Worm (Caenorhabditis elegans) whole organism, late embryonic: ENCODE results near the gene phy-3.

Experiments used
- C08G9.2 ChIP-seq: sonication (generic microtip); optimal IDR thresholded peaks from 2 replicates; lab custom pipeline; 2016; ENCODE audit warnings: mild to moderate bottlenecking, missing genetic modification characterization, moderate library complexity, missing compliant biosample characterization
- C38D4.7 ChIP-seq: fragments of 200-800 bp; sonication (Bioruptor generic); optimal IDR thresholded peaks from 2 replicates; lab custom pipeline; 2018; ENCODE audit warnings: mild to moderate bottlenecking, missing genetic modification characterization, moderate library complexity, missing compliant biosample characterization
- F13H6.1 ChIP-seq: sonication (generic microtip); optimal IDR thresholded peaks from 2 replicates; lab custom pipeline; 2016; ENCODE audit warnings: missing genetic modification characterization, missing compliant biosample characterization
- K09A11.1 ChIP-seq: sonication (generic microtip); optimal IDR thresholded peaks from 2 replicates; lab custom pipeline; 2017; ENCODE audit warnings: antibody characterized with exemption, mild to moderate bottlenecking, missing genetic modification characterization, missing compliant biosample characterization; ENCODE audit not compliant: insufficient read depth
- T23F11.4 ChIP-seq: fragments of 200-800 bp; sonication (Bioruptor generic); optimal IDR thresholded peaks from 2 replicates; lab custom pipeline; 2018; ENCODE audit warnings: mild to moderate bottlenecking, missing genetic modification characterization, missing compliant biosample characterization
- Y22D7AL.16 ChIP-seq: sonication (generic microtip); optimal IDR thresholded peaks from 2 replicates; lab custom pipeline; 2016; ENCODE audit warnings: missing genetic modification characterization, missing compliant biosample characterization
- ahr-1 ChIP-seq: sonication (generic microtip); optimal IDR thresholded peaks from 2 replicates; lab custom pipeline; 2016; ENCODE audit warnings: missing genetic modification characterization, missing compliant biosample characterization
- ama-1 ChIP-seq: fragments of 150-350 bp; optimal IDR thresholded peaks from 2 replicates; lab custom pipeline; 2014
- ceh-19 ChIP-seq: fragments of 200-800 bp; sonication (Bioruptor generic); optimal IDR thresholded peaks from 2 replicates; lab custom pipeline; 2018; ENCODE audit warnings: mild to moderate bottlenecking, missing genetic modification characterization, missing compliant biosample characterization
- ceh-30 ChIP-seq: fragments of 150-350 bp; optimal IDR thresholded peaks from 2 replicates; lab custom pipeline; 2014; ENCODE audit warnings: missing biosample characterization, missing genetic modification characterization
- ceh-31 ChIP-seq: sonication (generic microtip); optimal IDR thresholded peaks from 2 replicates; lab custom pipeline; 2016; ENCODE audit warnings: missing genetic modification characterization, missing compliant biosample characterization
- ceh-45 ChIP-seq: fragments of 200-800 bp; sonication (Bioruptor generic); IDR thresholded peaks from 2 replicates; pipeline ENCODE4 v1.3.6; 2022; ENCODE audit warnings: missing genetic modification reagents, missing genetic modification characterization, missing compliant biosample characterization
- ceh-6 ChIP-seq: fragments of 200-800 bp; sonication (Bioruptor generic); optimal IDR thresholded peaks from 2 replicates; lab custom pipeline; 2018; ENCODE audit warnings: mild to moderate bottlenecking, missing genetic modification characterization, missing compliant biosample characterization
- dve-1 ChIP-seq: sonication (generic microtip); optimal IDR thresholded peaks from 2 replicates; lab custom pipeline; 2017; ENCODE audit warnings: antibody characterized with exemption, mild to moderate bottlenecking, missing genetic modification characterization, missing compliant biosample characterization
- elt-2 ChIP-seq: sonication (generic microtip); optimal IDR thresholded peaks from 2 replicates; lab custom pipeline; 2016; ENCODE audit warnings: missing genetic modification reagents, missing genetic modification characterization, missing compliant biosample characterization
- ets-4 ChIP-seq: sonication (generic microtip); optimal IDR thresholded peaks from 2 replicates; lab custom pipeline; 2016; ENCODE audit warnings: missing genetic modification characterization, missing compliant biosample characterization
- eyg-1 ChIP-seq: sonication (generic microtip); optimal IDR thresholded peaks from 2 replicates; lab custom pipeline; 2016; ENCODE audit warnings: missing genotype, missing genetic modification characterization, missing compliant biosample characterization
- fkh-6 ChIP-seq: sonication (generic microtip); optimal IDR thresholded peaks from 2 replicates; lab custom pipeline; 2016; ENCODE audit warnings: missing genetic modification characterization, missing compliant biosample characterization
- gmeb-2 ChIP-seq: sonication (generic microtip); optimal IDR thresholded peaks from 2 replicates; lab custom pipeline; 2016; ENCODE audit warnings: missing genetic modification characterization, inconsistent platforms, missing compliant biosample characterization
- hlh-13 ChIP-seq: fragments of 200-800 bp; sonication (Bioruptor generic); optimal IDR thresholded peaks from 2 replicates; lab custom pipeline; 2018; ENCODE audit warnings: mild to moderate bottlenecking, missing genetic modification characterization, missing compliant biosample characterization
- hlh-15 ChIP-seq: sonication (generic microtip); optimal IDR thresholded peaks from 2 replicates; lab custom pipeline; 2016; ENCODE audit warnings: missing genetic modification characterization, missing compliant biosample characterization
- hlh-30 ChIP-seq: sonication (generic microtip); optimal IDR thresholded peaks from 2 replicates; lab custom pipeline; 2017; ENCODE audit warnings: antibody characterized with exemption, missing genetic modification characterization, missing compliant biosample characterization; ENCODE audit not compliant: insufficient read depth
- hlh-6 ChIP-seq: sonication (generic microtip); optimal IDR thresholded peaks from 2 replicates; lab custom pipeline; 2016; ENCODE audit warnings: missing genotype, missing genetic modification characterization, missing compliant biosample characterization
- hlh-8 ChIP-seq: sonication (generic microtip); optimal IDR thresholded peaks from 2 replicates; lab custom pipeline; 2016; ENCODE audit warnings: missing genotype, missing genetic modification characterization, missing compliant biosample characterization
- lim-6 ChIP-seq: sonication (generic microtip); optimal IDR thresholded peaks from 2 replicates; lab custom pipeline; 2016; ENCODE audit warnings: missing genetic modification characterization, missing compliant biosample characterization
- lin-11 ChIP-seq: fragments of 200-800 bp; sonication (Bioruptor generic); optimal IDR thresholded peaks from 2 replicates; lab custom pipeline; 2018; ENCODE audit warnings: mild to moderate bottlenecking, missing genetic modification characterization, missing compliant biosample characterization
- madf-2 ChIP-seq: sonication (generic microtip); optimal IDR thresholded peaks from 2 replicates; lab custom pipeline; 2017; ENCODE audit warnings: missing genetic modification characterization, missing compliant biosample characterization
- mec-3 ChIP-seq: sonication (generic microtip); optimal IDR thresholded peaks from 2 replicates; lab custom pipeline; 2016; ENCODE audit warnings: borderline replicate concordance, missing genetic modification characterization, missing compliant biosample characterization
- nfya-1 ChIP-seq: sonication (generic microtip); optimal IDR thresholded peaks from 2 replicates; lab custom pipeline; 2017; ENCODE audit warnings: missing genetic modification characterization, mild to moderate bottlenecking, missing compliant biosample characterization, antibody characterized with exemption, moderate library complexity
- nhr-232 ChIP-seq: sonication (generic microtip); optimal IDR thresholded peaks from 2 replicates; lab custom pipeline; 2016; ENCODE audit warnings: missing genetic modification characterization, missing compliant biosample characterization
- npax-4 ChIP-seq: sonication (generic microtip); optimal IDR thresholded peaks from 2 replicates; lab custom pipeline; 2016; ENCODE audit warnings: missing genetic modification characterization, missing compliant biosample characterization
- pax-1 ChIP-seq: fragments of 150-350 bp; optimal IDR thresholded peaks from 2 replicates; lab custom pipeline; 2014; ENCODE audit warnings: missing biosample characterization, missing genetic modification characterization
- pha-4 ChIP-seq: fragments of 150-350 bp; optimal IDR thresholded peaks from 2 replicates; lab custom pipeline; 2018; ENCODE audit warnings: missing biosample characterization, missing genetic modification reagents, missing genetic modification characterization
- pqm-1 ChIP-seq: sonication (generic microtip); optimal IDR thresholded peaks from 2 replicates; lab custom pipeline; 2016; ENCODE audit warnings: missing genetic modification characterization, missing compliant biosample characterization
- pros-1 ChIP-seq: fragments of 150-350 bp; optimal IDR thresholded peaks from 2 replicates; lab custom pipeline; 2014; ENCODE audit warnings: missing biosample characterization, missing genetic modification reagents, missing genetic modification characterization
- ref-2 ChIP-seq: sonication (generic microtip); optimal IDR thresholded peaks from 2 replicates; lab custom pipeline; 2016; ENCODE audit warnings: missing genetic modification characterization, missing compliant biosample characterization
- sdc-2 ChIP-seq: sonication (generic microtip); optimal IDR thresholded peaks from 2 replicates; lab custom pipeline; 2016; ENCODE audit warnings: missing genotype, missing genetic modification characterization, missing compliant biosample characterization
- sox-2 ChIP-seq: fragments of 200-800 bp; sonication (Bioruptor generic); IDR thresholded peaks from 2 replicates; pipeline ENCODE4 v1.3.6; 2022; ENCODE audit warnings: missing genetic modification reagents, missing genetic modification characterization, missing compliant biosample characterization
- syd-9 ChIP-seq: sonication (generic microtip); optimal IDR thresholded peaks from 2 replicates; lab custom pipeline; 2016; ENCODE audit warnings: mild to moderate bottlenecking, missing genetic modification characterization, moderate library complexity, missing compliant biosample characterization
- tbx-2 ChIP-seq: sonication (generic microtip); optimal IDR thresholded peaks from 2 replicates; lab custom pipeline; 2016; ENCODE audit warnings: missing genetic modification characterization, missing compliant biosample characterization
- tbx-7 ChIP-seq: sonication (generic microtip); optimal IDR thresholded peaks from 2 replicates; lab custom pipeline; 2016; ENCODE audit warnings: missing genotype, missing genetic modification characterization, missing compliant biosample characterization
- ttx-3 ChIP-seq: sonication (generic microtip); optimal IDR thresholded peaks from 2 replicates; lab custom pipeline; 2016; ENCODE audit warnings: missing genetic modification reagents, missing genetic modification characterization, missing compliant biosample characterization
- unc-86 ChIP-seq: sonication (generic microtip); optimal IDR thresholded peaks from 2 replicates; lab custom pipeline; 2016; ENCODE audit warnings: missing genetic modification characterization, missing compliant biosample characterization
- zip-5 ChIP-seq: sonication (generic microtip); optimal IDR thresholded peaks from 2 replicates; lab custom pipeline; 2016; ENCODE audit warnings: missing genetic modification characterization, missing compliant biosample characterization
- ztf-16 ChIP-seq: sonication (generic microtip); optimal IDR thresholded peaks from 2 replicates; lab custom pipeline; 2017; ENCODE audit warnings: missing genetic modification characterization, missing compliant biosample characterization

phy-3 gene

DNA sequence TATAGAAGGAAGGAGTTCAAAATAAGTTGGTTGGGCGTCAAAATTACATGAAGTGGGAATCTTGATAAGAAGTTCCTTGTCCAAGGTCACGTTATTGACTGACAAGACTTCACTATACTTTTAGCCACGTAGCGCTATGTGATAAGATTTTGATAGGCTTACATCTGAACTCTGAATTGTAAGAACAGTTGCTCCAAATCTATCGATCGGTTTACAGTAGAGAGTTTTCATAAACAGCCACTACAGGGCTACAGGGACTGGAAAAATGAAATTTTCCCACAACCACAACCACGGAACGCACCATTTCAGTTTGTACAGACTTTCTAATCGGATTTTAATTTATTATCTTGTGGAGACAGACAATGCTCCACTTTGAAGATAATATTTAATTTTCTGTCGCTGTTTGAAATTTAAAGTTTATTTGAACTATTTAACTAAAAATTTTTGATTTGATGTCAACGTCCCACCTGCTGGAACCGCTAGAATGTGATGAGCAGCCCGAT, 25.1 kb downstream of the phy-3 start, which contains the start of the genes clec-31 and clec-22:
Gene clec-31 (minus strand): TSS at position 101 of the 503 bp plus-strand sequence.
Gene clec-22 (plus strand): TSS at position 453 of the 503 bp plus-strand sequence.
- no peak for TF ChIP-seq T23F11.4 (GFP tag; lab: Kevin White, UChicago)
- no peak for TF ChIP-seq lin-11
- TF ChIP-seq eyg-1 (tag; lab: Kevin White, UChicago), result no peak
- TF ChIP-seq F13H6.1, result no peak
- no peak for TF ChIP-seq npax-4 (tag; lab: Kevin White, UChicago)
- no peak for TF ChIP-seq hlh-13 (GFP tag; lab: Kevin White, UChicago)
- TF ChIP-seq sox-2 (GFP tag; lab: Robert Waterston, UW), result no peak
- TF ChIP-seq elt-2, result no peak
- TF ChIP-seq nfya-1 (tag; lab: Kevin White, UChicago), result no peak
- TF ChIP-seq ceh-31 (tag; lab: Kevin White, UChicago), result no peak
- TF ChIP-seq pax-1 (tag; lab: Kevin White, UChicago), result no peak
- TF ChIP-seq lim-6 (tag; lab: Kevin White, UChicago), result no peak
- TF ChIP-seq zip-5, result no peak
- no peak for TF ChIP-seq madf-2 (tag; lab: Kevin White, UChicago)
- no peak for TF ChIP-seq tbx-2 (tag; lab: Kevin White, UChicago)
- TF ChIP-seq ttx-3 (tag; lab: Kevin White, UChicago), result no peak
- TF ChIP-seq hlh-15, result no peak

- TF ChIP-seq lin-11 (no peak), mec-3 (tag; lab: Kevin White, UChicago) (no peak), C08G9.2 (no peak), gmeb-2 (tag; lab: Kevin White, UChicago) (no peak)
- TF ChIP-seq, all 69 proteins: peak for 0
These were observed 28.8 kb downstream of the phy-3 start, which contains the start of the genes clec-32 and clec-24 for ce11 chrV:16861719-16862118. clec-32 (minus strand) TSS chrV:16861819. clec-24 (plus strand) TSS chrV:16862012.

DNA sequence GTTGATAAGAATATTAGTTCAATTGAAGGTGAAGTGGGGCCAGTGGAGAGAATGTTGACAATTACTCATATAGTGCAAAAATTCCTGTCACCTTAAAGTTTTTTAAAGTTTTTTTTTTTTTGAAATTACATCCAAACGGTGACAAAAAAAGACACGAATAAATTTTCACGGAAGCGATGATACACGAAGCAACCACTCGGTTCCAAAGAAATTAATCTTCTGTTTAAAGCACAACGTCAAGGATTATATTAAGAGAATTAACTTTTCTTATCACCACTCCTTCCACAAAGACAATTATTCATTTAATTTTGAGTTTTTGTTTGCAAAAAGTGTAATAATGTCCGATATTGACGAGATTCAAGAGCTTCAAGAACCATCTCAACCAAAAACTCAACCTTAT, 32.4 kb downstream of the phy-3 start, which contains the start of gene clec-28:
Gene clec-28 (plus strand): TSS at position 301 of the 400 bp plus-strand sequence.
- TF ChIP-seq C08G9.2 (no peak), zip-5 (no peak), sdc-2 (tag; lab: Kevin White, UChicago) (no peak)

ce11 chrV:16869740-16870139, 36.8 kb downstream of the phy-3 start, which contains the start of gene clec-33:
clec-33 (minus strand) TSS chrV:16869840.
- no peak for TF ChIP-seq pqm-1
- TF ChIP-seq nhr-232 (tag; lab: Kevin White, UChicago), result no peak
- TF ChIP-seq K09A11.1 (tag; lab: Kevin White, UChicago), result no peak
- no peak for TF ChIP-seq madf-2 (tag; lab: Kevin White, UChicago)
- no peak for TF ChIP-seq zip-5
- no peak for TF ChIP-seq lim-6 (tag; lab: Kevin White, UChicago)
- no peak for TF ChIP-seq ceh-30 (tag; lab: Kevin White, UChicago)
- no peak for TF ChIP-seq pha-4 (tag; lab: Kevin White, UChicago)
- TF ChIP-seq fkh-6 (tag; lab: Kevin White, UChicago), result no peak
- TF ChIP-seq npax-4 (tag; lab: Kevin White, UChicago), result no peak
- no peak for TF ChIP-seq dve-1
- no peak for TF ChIP-seq ets-4
- TF ChIP-seq pros-1 (tag; lab: Kevin White, UChicago), result no peak
- TF ChIP-seq hlh-6 (tag; lab: Kevin White, UChicago), result no peak
- no peak for TF ChIP-seq ahr-1 (tag; lab: Kevin White, UChicago)
- no peak for TF ChIP-seq tbx-7
- TF ChIP-seq ceh-45, result no peak
- no peak for TF ChIP-seq hlh-13 (GFP tag; lab: Kevin White, UChicago)
- TF ChIP-seq sox-2 (GFP tag; lab: Robert Waterston, UW), result no peak

- TF ChIP-seq ama-1 (lab: Kevin White, UChicago) (no peak), C38D4.7 (no peak), pha-4 (tag; lab: Kevin White, UChicago) (no peak), Y22D7AL.16 (tag; lab: Kevin White, UChicago) (no peak), unc-86 (tag; lab: Kevin White, UChicago) (no peak), ztf-16 (tag; lab: Kevin White, UChicago) (no peak), ceh-19 (GFP tag; lab: Kevin White, UChicago) (no peak), sox-2 (GFP tag; lab: Robert Waterston, UW) (no peak), hlh-30 (no peak), ahr-1 (tag; lab: Kevin White, UChicago) (no peak), nhr-232 (tag; lab: Kevin White, UChicago) (no peak), ceh-6 (GFP tag; lab: Kevin White, UChicago) (no peak), hlh-8 (tag; lab: Kevin White, UChicago) (no peak), syd-9 (tag; lab: Kevin White, UChicago) (no peak), nfya-1 (tag; lab: Kevin White, UChicago) (no peak), ref-2 (tag; lab: Kevin White, UChicago) (no peak)
These were observed 38.4 kb downstream of the phy-3 start, which contains the start of gene thn-4 for ce11 chrV:16871387-16871786. thn-4 (minus strand) TSS chrV:16871487.
